Fruit fly (Drosophila melanogaster): ENCODE data around the gene GILT2.

- no peak for TF ChIP-seq CG7745 (tag; optimal IDR thresholded peaks at IDR 0.05)
- TF ChIP-seq Myb (GFP tag; optimal IDR thresholded peaks at IDR 0.05) = no peak
- no peak for TF ChIP-seq stc (GFP tag; IDR thresholded peaks at IDR 0.05)
- TF ChIP-seq Abd-B (GFP tag; optimal IDR thresholded peaks at IDR 0.05) = no peak
- TF ChIP-seq Ssrp (tag; optimal IDR thresholded peaks at IDR 0.05) = no peak
- no peak for TF ChIP-seq vvl (GFP tag; IDR thresholded peaks at IDR 0.05)
These were observed 41.4 kb upstream of the GILT2 start for dm6 chr3R:23637277-23637676.
